Fruit fly (Drosophila melanogaster) Kc167 (cell line): Measurements from ENCODE around the gene CG42307.

Source experiments
- Sin3A ChIP-seq: fragments of >200 bp; optimal IDR thresholded peaks from 2 replicates; lab custom pipeline; 2018; ENCODE audit warnings: missing external identifiers
- h ChIP-seq: fragments of >200 bp; optimal IDR thresholded peaks from 3 replicates; lab custom pipeline; 2018; ENCODE audit warnings: missing external identifiers
- insv ChIP-seq: fragments of >200 bp; optimal IDR thresholded peaks from 3 replicates; lab custom pipeline; 2018; ENCODE audit warnings: missing external identifiers
- psq ChIP-seq: fragments of >200 bp; optimal IDR thresholded peaks from 2 replicates; lab custom pipeline; 2017; ENCODE audit warnings: missing external identifiers

- TF ChIP-seq insv (lab: Kevin White, UChicago) = no peak
- TF ChIP-seq Sin3A (lab: Kevin White, UChicago) = no peak
- TF ChIP-seq h = no peak
- no peak for TF ChIP-seq psq (lab: Kevin White, UChicago)
These were observed 41.4 kb downstream of the CG42307 start for dm6 chr3L:7370231-7370882.
